Worm (Caenorhabditis elegans): Measurements from ENCODE around the gene D1054.9.

D1054.9 gene

DNA sequence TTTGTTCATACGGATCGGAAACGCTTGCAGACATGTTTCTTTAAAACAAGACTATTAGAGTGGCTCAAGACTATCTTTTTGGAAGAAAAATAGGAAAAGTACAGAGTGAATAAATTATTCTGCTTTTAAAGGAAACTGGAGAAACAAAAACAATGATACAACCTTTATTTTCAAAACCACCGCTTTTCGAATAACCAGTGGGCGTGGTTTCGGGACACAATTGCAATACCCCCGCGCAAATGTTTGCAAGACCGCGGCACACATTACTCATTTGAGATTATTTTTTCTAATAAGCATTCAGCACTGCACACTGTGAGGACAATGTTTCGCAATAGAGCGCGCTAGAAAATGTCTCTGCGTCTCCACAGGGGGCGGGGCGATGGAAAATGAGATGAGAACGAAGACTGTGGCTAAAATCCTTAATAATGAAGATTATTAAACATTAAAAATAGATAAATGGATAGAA, 17.0 kb upstream of the D1054.9 start, which contains the start of gene plrg-1 (continued):
- TF ChIP-seq pha-4 (GFP tag; IDR thresholded peaks at IDR 0.05) (peak; percentile 88), pha-4 (tag; optimal IDR thresholded peaks at IDR 0.05) (peak; percentile 58), nhr-41 (GFP tag; IDR thresholded peaks at IDR 0.05) (peak; percentile 29; the same call in 1 of the 2 replicates), dmd-6 (GFP tag; IDR thresholded peaks at IDR 0.05) (peak; percentile 82), dpl-1 (GFP tag; optimal IDR thresholded peaks at IDR 0.05) (peak; percentile 82), nhr-10 (tag; optimal IDR thresholded peaks at IDR 0.05) (no peak), lin-1 (GFP tag; IDR thresholded peaks at IDR 0.05) (peak; percentile 88), nhr-6 (tag; optimal IDR thresholded peaks at IDR 0.05) (peak; percentile 87), gei-8 (GFP tag; optimal IDR thresholded peaks at IDR 0.05) (peak; percentile 16), dmd-9 (GFP tag; IDR thresholded peaks at IDR 0.05) (peak; percentile 47; the same call in 1 of the 2 replicates), dve-1 (tag; optimal IDR thresholded peaks at IDR 0.05; ENCODE audit: insufficient read depth) (peak; percentile 91), lin-29 (GFP tag; IDR thresholded peaks at IDR 0.05) (peak; percentile 76), nhr-77 (tag; optimal IDR thresholded peaks at IDR 0.05) (peak; percentile 83), arid-1 (GFP tag; conservative IDR thresholded peaks at IDR 0.05) (peak; percentile 91), unc-130 (GFP tag; optimal IDR thresholded peaks at IDR 0.05) (peak; percentile 88), saeg-2 (GFP tag; IDR thresholded peaks at IDR 0.05) (peak; percentile 72; the same call in 1 of the 2 replicates), fkh-10 (GFP tag; optimal IDR thresholded peaks at IDR 0.05) (peak; percentile 50), aha-1 (tag) (peak; percentile 95), ceh-28 (tag; optimal IDR thresholded peaks at IDR 0.05) (no peak), ctbp-1 (GFP tag; IDR thresholded peaks at IDR 0.05) (peak; percentile 88), ceh-62 (tag; optimal IDR thresholded peaks at IDR 0.05) (no peak), daf-8 (GFP tag; IDR thresholded peaks at IDR 0.05) (no peak), mxl-3 (GFP tag; optimal IDR thresholded peaks at IDR 0.05) (peak; percentile 93), ZK546.5 (tag; optimal IDR thresholded peaks at IDR 0.05) (peak in 1 of 2 experiments; percentile 7), Y5F2A.4 (GFP tag; optimal IDR thresholded peaks at IDR 0.05) (no peak), lim-7 (GFP tag; IDR thresholded peaks at IDR 0.05) (peak; percentile 54; the same call in 1 of the 2 replicates), zip-2 (tag; optimal IDR thresholded peaks at IDR 0.05) (peak; percentile 12), hlh-30 (tag; optimal IDR thresholded peaks at IDR 0.05; ENCODE audit: insufficient read depth) (peak; percentile 75), Y48G9A.11 (GFP tag; IDR thresholded peaks at IDR 0.05) (peak; percentile 80), lsy-2 (tag; optimal IDR thresholded peaks at IDR 0.05) (peak; percentile 50 to 89), tra-1 (GFP tag; IDR thresholded peaks at IDR 0.05) (peak; percentile 81), set-16 (GFP tag; IDR thresholded peaks at IDR 0.05) (no peak), tag-97 (GFP tag; IDR thresholded peaks at IDR 0.05) (no peak), skn-1 (tag; optimal IDR thresholded peaks at IDR 0.05) (no peak), zfp-3 (GFP tag; conservative IDR thresholded peaks at IDR 0.05) (peak; percentile 81), ztf-7 (tag; optimal IDR thresholded peaks at IDR 0.05) (no peak), F26F4.8 (GFP tag; conservative IDR thresholded peaks at IDR 0.05) (no peak), nhr-42 (GFP tag; IDR thresholded peaks at IDR 0.05) (peak; percentile 71; the same call in 1 of the 2 replicates), zfp-2 (tag; optimal IDR thresholded peaks at IDR 0.05) (no peak), egl-27 (tag; optimal IDR thresholded peaks at IDR 0.05) (no peak), dmd-8 (GFP tag; IDR thresholded peaks at IDR 0.05) (peak; percentile 78; the same call in 1 of the 2 replicates), mep-1 (tag; optimal IDR thresholded peaks at IDR 0.05) (peak; percentile 93), hmg-1.1 (GFP tag; IDR thresholded peaks at IDR 0.05) (peak; percentile 95), hif-1 (tag; optimal IDR thresholded peaks at IDR 0.05) (peak in 1 of 2 experiments; percentile 80), rbr-2 (tag; optimal IDR thresholded peaks at IDR 0.05) (peak; percentile 85), T26A8.4 (GFP tag; IDR thresholded peaks at IDR 0.05) (peak; percentile 93), mes-2 (tag; optimal IDR thresholded peaks at IDR 0.05; ENCODE audit: poor library complexity, severe bottlenecking) (peak; percentile 97), spr-3 (GFP tag; optimal IDR thresholded peaks at IDR 0.05) (no peak), unc-62 (GFP tag; optimal IDR thresholded peaks at IDR 0.05 in 1 of 2) (peak in 1 of 2 experiments; percentile 69), unc-62 (tag; optimal IDR thresholded peaks at IDR 0.05) (no peak), madf-9 (GFP tag; conservative IDR thresholded peaks at IDR 0.05) (peak; percentile 66)
